Worm (Caenorhabditis elegans) whole organism, midembryonic: ENCODE measurements around the gene Y59E9AL.36.

ENCODE experiments used
- T22C8.4 ChIP-seq: fragments of 200-800 bp; sonication (Bioruptor generic); IDR thresholded peaks from 2 replicates; pipeline ENCODE4 v1.3.6; 2022; ENCODE audit warnings: missing genetic modification characterization, missing compliant biosample characterization
- cog-1 ChIP-seq: sonication (generic microtip); optimal IDR thresholded peaks from 2 replicates; lab custom pipeline; 2016; ENCODE audit warnings: missing genetic modification characterization, missing compliant biosample characterization
- ref-1 ChIP-seq: fragments of 200-800 bp; sonication (Bioruptor generic); conservative IDR thresholded peaks from 2 replicates; pipeline ENCODE4 v1.3.6; 2022; ENCODE audit warnings: missing genetic modification reagents, missing genetic modification characterization, missing compliant biosample characterization
- tab-1 ChIP-seq: fragments of 200-800 bp; sonication (Bioruptor generic); IDR thresholded peaks from 2 replicates; pipeline ENCODE4 v1.3.6; 2022; ENCODE audit warnings: missing genetic modification characterization, missing compliant biosample characterization
- ztf-23 ChIP-seq: fragments of 200-800 bp; sonication (Bioruptor generic); IDR thresholded peaks from 2 replicates; pipeline ENCODE4 v1.3.6; 2022; ENCODE audit warnings: missing genetic modification reagents, missing genetic modification characterization, missing compliant biosample characterization
- ztf-29 ChIP-seq: fragments of 200-800 bp; sonication (Bioruptor generic); IDR thresholded peaks from 2 replicates; pipeline ENCODE4 v1.3.6; 2022; ENCODE audit warnings: missing genetic modification reagents, missing genetic modification characterization, missing compliant biosample characterization

Y59E9AL.36 gene

ce11 chrIV:5157226-5157625 lies 52.1 kb downstream of the Y59E9AL.36 start, which contains the start of gene C24D10.49:
TSS of gene C24D10.49 (minus strand) at chrIV:5157326.
- no peak for TF ChIP-seq tab-1 (GFP tag; lab: Robert Waterston, UW)
- TF ChIP-seq cog-1 (tag; lab: Kevin White, UChicago): no peak
- TF ChIP-seq T22C8.4: no peak
- TF ChIP-seq ztf-23 (GFP tag; lab: Robert Waterston, UW): no peak
- no peak for TF ChIP-seq ref-1
- TF ChIP-seq ztf-29 (GFP tag; lab: Robert Waterston, UW): no peak
